Worm (Caenorhabditis elegans): Measurements from ENCODE around the gene C45B2.8.
A peak's percentile ranks its signal among the peaks of the same experiment; 100 is the strongest.

C45B2.8 gene

ce11 chrX:6087676-6088075 is at the start of gene C45B2.8:
Gene C45B2.8 (plus strand): TSS chrX:6087976.
- no peak for TF ChIP-seq peb-1 (tag; optimal IDR thresholded peaks at IDR 0.05)
- TF ChIP-seq zag-1 (tag; optimal IDR thresholded peaks at IDR 0.05), result no peak
- TF ChIP-seq alr-1 (tag; optimal IDR thresholded peaks at IDR 0.05), result no peak
- TF ChIP-seq lsy-2 (tag; optimal IDR thresholded peaks at IDR 0.05), result no peak
- no peak for TF ChIP-seq nhr-237 (tag; optimal IDR thresholded peaks at IDR 0.05)
- TF ChIP-seq ceh-16 (tag; optimal IDR thresholded peaks at IDR 0.05), result no peak
- peak; percentile 8 for TF ChIP-seq nhr-25 (tag; optimal IDR thresholded peaks at IDR 0.05)
- TF ChIP-seq snpc-4 (tag; optimal IDR thresholded peaks at IDR 0.05), result no peak

ce11 chrX:6039544-6039943 is 48.2 kb upstream of the C45B2.8 start, which contains the start of gene hsp-25:
Gene hsp-25 (minus strand): TSS chrX:6039644.
- TF ChIP-seq gmeb-1 (tag; optimal IDR thresholded peaks at IDR 0.05), result no peak
- TF ChIP-seq nhr-23 (tag; optimal IDR thresholded peaks at IDR 0.05), result no peak
- TF ChIP-seq lsy-2 (tag; optimal IDR thresholded peaks at IDR 0.05), result no peak
- no peak for TF ChIP-seq nhr-129 (tag; optimal IDR thresholded peaks at IDR 0.05)
- TF ChIP-seq mdl-1 (tag; optimal IDR thresholded peaks at IDR 0.05), result no peak
- TF ChIP-seq lin-39 (tag; optimal IDR thresholded peaks at IDR 0.05), result no peak
- no peak for TF ChIP-seq nhr-237 (tag; optimal IDR thresholded peaks at IDR 0.05)
- TF ChIP-seq Y55F3AM.14 (GFP tag; optimal IDR thresholded peaks at IDR 0.05), result no peak
- no peak for TF ChIP-seq fos-1 (tag; optimal IDR thresholded peaks at IDR 0.05)
- TF ChIP-seq ceh-82 (tag; optimal IDR thresholded peaks at IDR 0.05), result no peak
- no peak for TF ChIP-seq sma-3 (GFP tag; optimal IDR thresholded peaks at IDR 0.05)
- TF ChIP-seq R02D3.7 (tag; optimal IDR thresholded peaks at IDR 0.05), result no peak
- no peak for TF ChIP-seq snpc-4 (tag; optimal IDR thresholded peaks at IDR 0.05)

ce11 chrX:6040435-6041093 is 47.2 kb upstream of the C45B2.8 start:
- no peak for TF ChIP-seq sma-9 (GFP tag; optimal IDR thresholded peaks at IDR 0.05)
- TF ChIP-seq sma-9 (tag; optimal IDR thresholded peaks at IDR 0.05), result no peak
- TF ChIP-seq ztf-1 (GFP tag; conservative IDR thresholded peaks at IDR 0.05), result no peak
- peak; percentile 48 for TF ChIP-seq crh-2 (tag; optimal IDR thresholded peaks at IDR 0.05)
- no peak for TF ChIP-seq mbf-1 (tag; optimal IDR thresholded peaks at IDR 0.05)
- no peak for TF ChIP-seq sem-4 (tag; optimal IDR thresholded peaks at IDR 0.05)
- TF ChIP-seq nhr-6 (tag; optimal IDR thresholded peaks at IDR 0.05), result no peak
- no peak for TF ChIP-seq mdl-1 (tag; optimal IDR thresholded peaks at IDR 0.05)
- TF ChIP-seq Y55F3AM.14 (GFP tag; optimal IDR thresholded peaks at IDR 0.05), result no peak
- no peak for TF ChIP-seq unc-62 (GFP tag; optimal IDR thresholded peaks at IDR 0.05)
- TF ChIP-seq alr-1 (tag; optimal IDR thresholded peaks at IDR 0.05), result no peak
- no peak for TF ChIP-seq nhr-25 (tag; optimal IDR thresholded peaks at IDR 0.05)
- no peak for TF ChIP-seq mab-5 (tag; optimal IDR thresholded peaks at IDR 0.05)
- TF ChIP-seq unc-55 (GFP tag; optimal IDR thresholded peaks at IDR 0.05), result no peak
- TF ChIP-seq lin-13 (GFP tag; optimal IDR thresholded peaks at IDR 0.05), result no peak
- no peak for TF ChIP-seq nhr-237 (tag; optimal IDR thresholded peaks at IDR 0.05)
- no peak for TF ChIP-seq nhr-10 (tag; optimal IDR thresholded peaks at IDR 0.05)
- TF ChIP-seq ZK546.5 (tag; optimal IDR thresholded peaks at IDR 0.05), result no peak
- no peak for TF ChIP-seq fos-1 (tag; optimal IDR thresholded peaks at IDR 0.05)
- no peak for TF ChIP-seq lin-39 (tag; optimal IDR thresholded peaks at IDR 0.05)
- TF ChIP-seq aly-2 (tag; optimal IDR thresholded peaks at IDR 0.05), result no peak
- TF ChIP-seq nhr-21 (tag; optimal IDR thresholded peaks at IDR 0.05), result no peak
- TF ChIP-seq elt-1 (tag; optimal IDR thresholded peaks at IDR 0.05), result no peak
- peak; percentile 20 for TF ChIP-seq C34F6.9 (tag; optimal IDR thresholded peaks at IDR 0.05)
- TF ChIP-seq lsy-2 (tag; optimal IDR thresholded peaks at IDR 0.05), result peak in 1 of 2 experiments; percentile 27
- no peak for TF ChIP-seq snpc-4 (tag; optimal IDR thresholded peaks at IDR 0.05)
- no peak for TF ChIP-seq ceh-82 (tag; optimal IDR thresholded peaks at IDR 0.05)
- peak; percentile 44 for TF ChIP-seq ztf-4 (tag; optimal IDR thresholded peaks at IDR 0.05)
- no peak for TF ChIP-seq blmp-1 (tag; optimal IDR thresholded peaks at IDR 0.05; ENCODE audit: insufficient read depth)
- TF ChIP-seq unc-39 (tag; optimal IDR thresholded peaks at IDR 0.05), result no peak
- no peak for TF ChIP-seq skn-1 (tag; optimal IDR thresholded peaks at IDR 0.05)

ce11 chrX:6041094-6041441 is 46.7 kb upstream of the C45B2.8 start:
- no peak for TF ChIP-seq peb-1 (tag; optimal IDR thresholded peaks at IDR 0.05)
- peak; percentile 15 for TF ChIP-seq fos-1 (tag; optimal IDR thresholded peaks at IDR 0.05)
- peak; percentile 8 for TF ChIP-seq crh-2 (tag; optimal IDR thresholded peaks at IDR 0.05)
- no peak for TF ChIP-seq lin-39 (tag; optimal IDR thresholded peaks at IDR 0.05)
- TF ChIP-seq mdl-1 (tag; optimal IDR thresholded peaks at IDR 0.05), result no peak
- no peak for TF ChIP-seq elt-3 (tag; optimal IDR thresholded peaks at IDR 0.05)
- TF ChIP-seq lin-11 (tag; optimal IDR thresholded peaks at IDR 0.05), result no peak
- no peak for TF ChIP-seq nhr-12 (tag; optimal IDR thresholded peaks at IDR 0.05)
- TF ChIP-seq unc-39 (tag; optimal IDR thresholded peaks at IDR 0.05), result no peak
- no peak for TF ChIP-seq snpc-4 (tag; optimal IDR thresholded peaks at IDR 0.05)
- TF ChIP-seq aly-2 (tag; optimal IDR thresholded peaks at IDR 0.05), result no peak
- no peak for TF ChIP-seq nhr-23 (tag; optimal IDR thresholded peaks at IDR 0.05)
- TF ChIP-seq nhr-237 (tag; optimal IDR thresholded peaks at IDR 0.05), result no peak
- no peak for TF ChIP-seq R02D3.7 (tag; optimal IDR thresholded peaks at IDR 0.05)
- TF ChIP-seq mab-5 (tag; optimal IDR thresholded peaks at IDR 0.05), result no peak
- TF ChIP-seq mbf-1 (tag; optimal IDR thresholded peaks at IDR 0.05), result no peak
